Fruit fly (Drosophila melanogaster) whole organism, embryonic: Measurements from ENCODE around the gene CG6790.

ENCODE experiments used
- Awh ChIP-seq: fragments of 200-800 bp; sonication (Bioruptor generic); IDR thresholded peaks from 2 replicates; pipeline ENCODE4, ENCODE4 v1.3.6; 2022; ENCODE audit warnings: missing biosample characterization, missing genetic modification characterization
- CG11504 ChIP-seq: fragments of 200-800 bp; sonication (Bioruptor generic); optimal IDR thresholded peaks from 3 replicates; lab custom pipeline; 2019; ENCODE audit warnings: missing biosample characterization, mild to moderate bottlenecking, missing genetic modification characterization, moderate library complexity
- CG11696 ChIP-seq: fragments of 200-800 bp; sonication (Bioruptor generic); IDR thresholded peaks from 2 replicates; pipeline ENCODE4 v1.3.6; 2022; ENCODE audit warnings: missing biosample characterization, missing genetic modification characterization
- CG14441 ChIP-seq: fragments of 200-800 bp; sonication (Bioruptor generic); IDR thresholded peaks from 2 replicates; pipeline ENCODE4 v1.3.6; 2022; ENCODE audit warnings: missing biosample characterization, missing genetic modification characterization
- CG14965 ChIP-seq: fragments of 200-800 bp; sonication (Bioruptor generic); optimal IDR thresholded peaks from 2 replicates; lab custom pipeline; 2016; ENCODE audit warnings: missing biosample characterization, missing genetic modification characterization, borderline replicate concordance
- CG1647 ChIP-seq: fragments of 200-800 bp; sonication (Bioruptor generic); optimal IDR thresholded peaks from 3 replicates; lab custom pipeline; 2016; ENCODE audit warnings: missing biosample characterization, missing genetic modification characterization
- CG3995 ChIP-seq: fragments of 200-800 bp; sonication (Bioruptor generic); optimal IDR thresholded peaks from 3 replicates; lab custom pipeline; 2016; ENCODE audit warnings: missing biosample characterization, missing genetic modification characterization
- CG43689 ChIP-seq: fragments of 200-800 bp; sonication (Bioruptor generic); IDR thresholded peaks from 2 replicates; pipeline ENCODE4 v1.3.6; 2022; ENCODE audit warnings: missing biosample characterization, missing genetic modification characterization
- CG6272 ChIP-seq: fragments of 200-800 bp; sonication (Bioruptor generic); IDR thresholded peaks from 2 replicates; pipeline ENCODE4 v1.3.6; 2022; ENCODE audit warnings: missing biosample characterization, missing genetic modification characterization
- CG6654 ChIP-seq: fragments of 200-800 bp; sonication (Bioruptor generic); optimal IDR thresholded peaks from 2 replicates; lab custom pipeline; 2017; ENCODE audit warnings: missing biosample characterization, mild to moderate bottlenecking, missing genetic modification characterization
- CG6689 ChIP-seq: fragments of 200-800 bp; sonication (Bioruptor generic); IDR thresholded peaks from 2 replicates; pipeline ENCODE4 v1.3.6; 2022; ENCODE audit warnings: missing biosample characterization, missing genetic modification characterization
- CG7839 ChIP-seq: fragments of 200-800 bp; sonication (Bioruptor generic); optimal IDR thresholded peaks from 3 replicates; lab custom pipeline; 2018; ENCODE audit warnings: missing biosample characterization, mild to moderate bottlenecking, missing genetic modification characterization, moderate library complexity
- CG7928 ChIP-seq: fragments of 200-800 bp; sonication (Bioruptor generic); optimal IDR thresholded peaks from 2 replicates; lab custom pipeline; 2017; ENCODE audit warnings: missing biosample characterization, mild to moderate bottlenecking, missing genetic modification characterization
- CG8478 ChIP-seq: fragments of >200 bp; optimal IDR thresholded peaks from 2 replicates; lab custom pipeline; 2018
- Dll ChIP-seq: fragments of 200-800 bp; sonication (Bioruptor generic); IDR thresholded peaks from 4 replicates; pipeline ENCODE4 v1.3.6; 2022; ENCODE audit warnings: missing biosample characterization, missing genetic modification characterization; ENCODE audit not compliant: partially characterized antibody
- Dref ChIP-seq: fragments of 200-800 bp; sonication (Bioruptor generic); IDR thresholded peaks from 2 replicates; pipeline ENCODE4 v1.3.6; 2022; ENCODE audit warnings: missing biosample characterization, missing genetic modification characterization
- Drgx ChIP-seq: fragments of 200-800 bp; sonication (Bioruptor generic); IDR thresholded peaks from 2 replicates; pipeline ENCODE4 v1.3.6; 2022; ENCODE audit warnings: missing biosample characterization, missing genetic modification characterization
- Kr ChIP-seq: fragments of 200-800 bp; sonication (Bioruptor generic); optimal IDR thresholded peaks from 2 replicates; lab custom pipeline; 2017; ENCODE audit warnings: missing biosample characterization, mild to moderate bottlenecking, missing genetic modification characterization
- Nf-YB ChIP-seq: fragments of 200-800 bp; sonication (Bioruptor generic); optimal IDR thresholded peaks from 3 replicates; lab custom pipeline; 2019; ENCODE audit warnings: missing biosample characterization, mild to moderate bottlenecking, missing genetic modification characterization, moderate library complexity
- Nf-YC ChIP-seq: fragments of 200-800 bp; optimal IDR thresholded peaks from 3 replicates; lab custom pipeline; 2019; ENCODE audit warnings: missing biosample characterization, mild to moderate bottlenecking, missing genetic modification characterization, moderate library complexity
- Opbp ChIP-seq: fragments of 200-800 bp; sonication (Bioruptor generic); IDR thresholded peaks from 3 replicates; pipeline ENCODE4 v1.3.6; 2022; ENCODE audit warnings: missing biosample characterization, missing genetic modification characterization; ENCODE audit not compliant: partially characterized antibody
- Side ChIP-seq: fragments of 200-800 bp; sonication (Bioruptor generic); optimal IDR thresholded peaks from 2 replicates; lab custom pipeline; 2016; ENCODE audit warnings: missing biosample characterization, missing genetic modification characterization
- ase ChIP-seq: fragments of 200-800 bp; sonication (Bioruptor generic); IDR thresholded peaks from 3 replicates; pipeline ENCODE4 v1.3.6; 2022; ENCODE audit warnings: missing biosample characterization, missing genetic modification characterization
- bsh ChIP-seq, 2 experiments: fragments of 200-800 bp; sonication (Bioruptor generic); optimal IDR thresholded peaks; 2 replicates each; lab custom pipeline; 2017 to 2018; ENCODE audit warnings: mild to moderate bottlenecking in 2 of 2, missing biosample characterization in 2 of 2, missing genetic modification characterization in 2 of 2, moderate library complexity in 1 of 2
- crol ChIP-seq: fragments of 200-800 bp; sonication (Bioruptor generic); IDR thresholded peaks from 2 replicates; pipeline ENCODE4 v1.3.6; 2022; ENCODE audit warnings: missing biosample characterization, missing genetic modification characterization
- crp ChIP-seq, 2 experiments: fragments of 200-800 bp; sonication (Bioruptor generic); optimal IDR thresholded peaks; 2 replicates in 1 of 2; 3 replicates in 1 of 2; lab custom pipeline; 2017; ENCODE audit warnings: missing biosample characterization in 2 of 2, missing genetic modification characterization in 2 of 2, mild to moderate bottlenecking in 1 of 2, moderate library complexity in 1 of 2
- exex ChIP-seq: fragments of 200-800 bp; sonication (Bioruptor generic); optimal IDR thresholded peaks from 4 replicates; lab custom pipeline; 2018; ENCODE audit warnings: missing biosample characterization, mild to moderate bottlenecking, missing genetic modification characterization, moderate library complexity
- gfzf ChIP-seq: fragments of 200-800 bp; sonication (Bioruptor generic); optimal IDR thresholded peaks from 2 replicates; lab custom pipeline; 2016; ENCODE audit warnings: missing biosample characterization, mild to moderate bottlenecking, missing genetic modification characterization, moderate library complexity
- grau ChIP-seq: fragments of 200-800 bp; optimal IDR thresholded peaks from 3 replicates; lab custom pipeline; 2019; ENCODE audit warnings: missing biosample characterization, mild to moderate bottlenecking, missing genetic modification characterization, moderate library complexity
- h ChIP-seq: fragments of >200 bp; optimal IDR thresholded peaks from 2 replicates; lab custom pipeline; 2017
- knrl ChIP-seq: fragments of 200-800 bp; sonication (Bioruptor generic); IDR thresholded peaks from 3 replicates; pipeline ENCODE4 v1.3.6; 2022; ENCODE audit warnings: missing biosample characterization, missing genetic modification characterization; ENCODE audit not compliant: partially characterized antibody
- lbe ChIP-seq: fragments of 200-800 bp; sonication (Bioruptor generic); optimal IDR thresholded peaks from 2 replicates; lab custom pipeline; 2016; ENCODE audit warnings: missing biosample characterization, mild to moderate bottlenecking, missing genetic modification characterization
- nerfin-1 ChIP-seq: fragments of 200-800 bp; sonication (Bioruptor generic); optimal IDR thresholded peaks from 3 replicates; lab custom pipeline; 2019; ENCODE audit warnings: missing biosample characterization, mild to moderate bottlenecking, missing genetic modification characterization, moderate library complexity
- nom ChIP-seq: fragments of 200-800 bp; sonication (Bioruptor generic); optimal IDR thresholded peaks from 2 replicates; lab custom pipeline; 2017; ENCODE audit warnings: missing biosample characterization, missing genetic modification characterization, mild to moderate bottlenecking, moderate library complexity, missing genetic modification reagents
- pros ChIP-seq: fragments of 200-800 bp; sonication (Bioruptor generic); optimal IDR thresholded peaks from 3 replicates; lab custom pipeline; 2019; ENCODE audit warnings: missing biosample characterization, mild to moderate bottlenecking, missing genetic modification characterization, moderate library complexity
- sens ChIP-seq: fragments of 200-800 bp; sonication (Bioruptor generic); peaks from one replicate; lab custom pipeline; 2016; ENCODE audit warnings: missing biosample characterization, missing genetic modification characterization
- seq ChIP-seq: fragments of 200-800 bp; sonication (Bioruptor generic); IDR thresholded peaks from 2 replicates; pipeline ENCODE4 v1.3.6; 2022; ENCODE audit warnings: missing biosample characterization, missing genetic modification characterization
- sim ChIP-seq: fragments of 200-800 bp; sonication (Bioruptor generic); IDR thresholded peaks from 2 replicates; pipeline ENCODE4 v1.3.6; 2022; ENCODE audit warnings: missing biosample characterization, missing genetic modification characterization
- tll ChIP-seq, 2 experiments: fragments of 200-800 bp in 1 of 2; fragments of >200 bp in 1 of 2; sonication (Bioruptor generic) in 1 of 2; optimal IDR thresholded peaks; 2 replicates each; lab custom pipeline; 2017 to 2019; ENCODE audit warnings: missing biosample characterization in 2 of 2, missing genetic modification characterization in 2 of 2, mild to moderate bottlenecking in 1 of 2, moderate library complexity in 1 of 2
- twi ChIP-seq: fragments of 200-800 bp; optimal IDR thresholded peaks from 2 replicates; lab custom pipeline; 2019; ENCODE audit warnings: missing biosample characterization, mild to moderate bottlenecking, missing genetic modification characterization, moderate library complexity
- wdn ChIP-seq: fragments of 200-800 bp; sonication (Bioruptor generic); IDR thresholded peaks from 2 replicates; pipeline ENCODE4 v1.3.6; 2022; ENCODE audit warnings: missing biosample characterization, missing genetic modification characterization

CG6790 gene

DNA sequence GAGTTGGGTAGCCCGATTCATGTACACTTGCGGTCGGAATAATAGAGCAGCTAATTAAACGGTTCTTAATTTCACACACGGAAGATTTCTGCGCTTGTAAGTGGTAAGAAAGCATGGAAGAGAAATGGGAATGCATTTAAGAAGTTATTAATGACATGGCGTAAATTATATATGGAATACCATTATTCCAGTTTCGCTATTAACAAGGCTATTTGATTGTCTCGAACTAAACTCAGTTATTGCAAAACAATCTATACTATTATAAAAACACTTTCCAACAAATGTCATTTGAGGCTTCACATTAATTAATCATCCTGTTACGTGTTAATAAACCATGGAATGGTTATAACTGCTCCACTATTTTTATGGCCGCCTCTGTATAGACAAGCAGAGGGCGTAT is 37.7 kb upstream of the CG6790 start:
- peak; percentile 11 for TF ChIP-seq CG11504 (tag; lab: Kevin White, UChicago)
- 0 out of 2 replicates have a peak, but pooled peaks have one; percentile 9 for TF ChIP-seq Drgx (GFP tag; lab: Robert Waterston, UW)
- TF ChIP-seq gfzf = no peak
- TF ChIP-seq nom = no peak
- peak in 1 of 2 experiments; percentile 17 for TF ChIP-seq bsh (GFP tag; optimal IDR thresholded peaks at IDR 0.05; lab: Kevin White, UChicago)

DNA sequence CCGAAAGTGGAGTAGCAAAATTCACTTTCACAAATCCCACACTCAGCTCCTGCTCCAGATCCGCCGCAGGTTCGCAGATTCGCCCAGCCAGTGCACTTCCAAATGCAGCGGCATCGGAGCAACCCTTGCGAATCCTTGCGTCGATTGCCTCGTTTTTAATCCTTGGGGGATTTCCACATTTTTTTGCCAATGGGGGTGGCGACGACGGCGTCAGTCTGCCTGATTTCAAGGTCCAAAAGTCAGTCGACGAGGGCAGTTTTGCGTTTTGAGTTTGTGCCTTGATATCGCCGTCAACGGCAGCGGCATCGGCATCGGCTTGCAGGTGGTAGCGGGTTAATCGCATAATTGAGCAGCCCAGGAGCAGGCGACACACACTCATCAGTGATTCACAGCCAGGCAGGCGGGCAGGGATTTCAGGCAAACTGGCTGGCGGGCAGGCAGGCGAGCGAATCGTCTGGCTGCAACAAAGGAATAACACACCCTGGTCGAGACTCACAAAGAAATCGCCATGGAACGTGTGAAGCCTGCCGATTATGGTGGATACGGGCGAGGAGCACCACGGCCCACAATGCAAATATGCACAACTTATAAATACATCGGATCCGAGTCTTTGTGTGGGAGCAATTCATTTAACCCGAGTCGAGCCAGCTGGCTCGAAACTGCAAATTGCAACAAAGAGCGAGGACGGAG is 37.0 kb upstream of the CG6790 start:
- TF ChIP-seq h = no peak
- TF ChIP-seq Awh (GFP tag; lab: Robert Waterston, UW) = 0 out of 2 replicates have a peak, but pooled peaks have one; percentile 16
- no peak for TF ChIP-seq grau
- peak in 1 of 2 experiments; percentile 46 for TF ChIP-seq tll (GFP tag; optimal IDR thresholded peaks at IDR 0.05; lab: Kevin White, UChicago)
- no peak for TF ChIP-seq Side (GFP tag; lab: Kevin White, UChicago)
- peak; percentile 14 for TF ChIP-seq Kr (GFP tag; lab: Kevin White, UChicago)
- peak; percentile 91 for TF ChIP-seq nerfin-1 (tag; lab: Kevin White, UChicago)
- TF ChIP-seq CG7928 = no peak
- TF ChIP-seq CG8478 = peak; percentile 1
- TF ChIP-seq twi (tag; lab: Kevin White, UChicago) = no peak
- peak; percentile 69 for TF ChIP-seq pros (GFP tag; lab: Kevin White, UChicago)
- 0 out of 3 replicates have a peak, but pooled peaks have one; percentile 28 for TF ChIP-seq Opbp (GFP tag; lab: Robert Waterston, UW)
- TF ChIP-seq wdn (GFP tag; lab: Robert Waterston, UW) = no peak
- TF ChIP-seq, all 482 proteins: peak for 7

dm6 chr3R:11614507-11614906 is 36.0 kb upstream of the CG6790 start:
- TF ChIP-seq exex = no peak
- peak; percentile 54; the same call in 1 of the 2 replicates for TF ChIP-seq Drgx (GFP tag; lab: Robert Waterston, UW)
- TF ChIP-seq lbe = peak; percentile 26

DNA sequence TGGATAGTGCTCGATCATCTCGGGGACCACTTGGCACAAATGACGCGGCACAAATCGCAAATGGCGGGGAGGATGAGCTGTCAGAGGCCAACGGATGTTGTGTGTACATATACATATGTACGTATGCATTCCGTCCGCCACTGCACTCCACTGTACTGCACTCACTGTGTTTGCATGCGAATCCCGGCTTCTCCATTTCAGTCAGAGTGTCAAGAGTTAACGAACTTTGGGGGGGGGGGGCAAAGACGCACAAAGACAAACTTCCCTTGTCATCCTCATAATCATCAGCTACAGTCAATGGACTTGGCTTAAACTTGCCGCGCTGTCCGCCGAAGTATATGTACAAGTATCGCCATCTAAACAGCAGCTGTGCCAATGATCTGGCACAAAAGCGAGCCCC is 35.6 kb upstream of the CG6790 start:
- TF ChIP-seq sens (GFP tag; lab: Kevin White, UChicago) = peak; percentile 25
- TF ChIP-seq seq (GFP tag; lab: Robert Waterston, UW) = no peak
- 0 out of 3 replicates have a peak, but pooled peaks have one; percentile 6 for TF ChIP-seq ase (GFP tag; lab: Robert Waterston, UW)
- TF ChIP-seq crol (GFP tag; lab: Robert Waterston, UW) = 0 out of 2 replicates have a peak, but pooled peaks have one; percentile 15

- TF ChIP-seq knrl (GFP tag; lab: Robert Waterston, UW) (peak; percentile 65; the same call in 1 of the 3 replicates), Nf-YC (peak; percentile 48), crp (GFP tag; optimal IDR thresholded peaks at IDR 0.05; lab: Kevin White, UChicago) (no peak), crol (GFP tag; lab: Robert Waterston, UW) (no peak; the same call in 1 of the 2 replicates), CG14441 (peak; percentile 78), CG6654 (GFP tag; lab: Kevin White, UChicago) (no peak), CG14965 (GFP tag; lab: Kevin White, UChicago) (peak; percentile 45), CG43689 (GFP tag; lab: Robert Waterston, UW) (no peak), Dref (no peak), CG6689 (0 out of 2 replicates have a peak, but pooled peaks have one; percentile 37), CG6272 (0 out of 2 replicates have a peak, but pooled peaks have one; percentile 21), CG7839 (tag; lab: Kevin White, UChicago) (peak; percentile 71), CG11696 (GFP tag; lab: Robert Waterston, UW) (no peak), Nf-YB (no peak), CG3995 (GFP tag; lab: Kevin White, UChicago) (no peak), Dll (GFP tag; lab: Robert Waterston, UW) (no peak), CG1647 (GFP tag; lab: Kevin White, UChicago) (peak; percentile 69), sim (no peak)
These were observed 34.9 kb upstream of the CG6790 start for dm6 chr3R:11613252-11614036.
